Worm (Caenorhabditis elegans) whole organism, late embryonic: ENCODE measurements around the gene C04B4.1.
A peak's percentile ranks its signal among the peaks of the same experiment; 100 is the strongest.

Experiments used
- K09A11.1 ChIP-seq: sonication (generic microtip); optimal IDR thresholded peaks from 2 replicates; lab custom pipeline; 2017; ENCODE audit warnings: antibody characterized with exemption, mild to moderate bottlenecking, missing genetic modification characterization, missing compliant biosample characterization; ENCODE audit not compliant: insufficient read depth
- ahr-1 ChIP-seq: sonication (generic microtip); optimal IDR thresholded peaks from 2 replicates; lab custom pipeline; 2016; ENCODE audit warnings: missing genetic modification characterization, missing compliant biosample characterization
- ama-1 ChIP-seq: fragments of 150-350 bp; optimal IDR thresholded peaks from 2 replicates; lab custom pipeline; 2014
- ceh-18 ChIP-seq: sonication (generic microtip); optimal IDR thresholded peaks from 2 replicates; lab custom pipeline; 2016; ENCODE audit warnings: missing genetic modification characterization, missing compliant biosample characterization
- ceh-19 ChIP-seq: fragments of 200-800 bp; sonication (Bioruptor generic); optimal IDR thresholded peaks from 2 replicates; lab custom pipeline; 2018; ENCODE audit warnings: mild to moderate bottlenecking, missing genetic modification characterization, missing compliant biosample characterization
- ceh-22 ChIP-seq: sonication (generic microtip); optimal IDR thresholded peaks from 2 replicates; lab custom pipeline; 2017; ENCODE audit warnings: missing biosample characterization, missing genetic modification characterization
- ceh-24 ChIP-seq: sonication (generic microtip); optimal IDR thresholded peaks from 2 replicates; lab custom pipeline; 2016; ENCODE audit warnings: mild to moderate bottlenecking, missing genetic modification characterization, missing compliant biosample characterization
- ceh-30 ChIP-seq: fragments of 150-350 bp; optimal IDR thresholded peaks from 2 replicates; lab custom pipeline; 2014; ENCODE audit warnings: missing biosample characterization, missing genetic modification characterization
- ceh-34 ChIP-seq: sonication (generic microtip); optimal IDR thresholded peaks from 2 replicates; lab custom pipeline; 2016; ENCODE audit warnings: mild to moderate bottlenecking, missing genetic modification characterization, missing compliant biosample characterization
- ceh-6 ChIP-seq: fragments of 200-800 bp; sonication (Bioruptor generic); optimal IDR thresholded peaks from 2 replicates; lab custom pipeline; 2018; ENCODE audit warnings: mild to moderate bottlenecking, missing genetic modification characterization, missing compliant biosample characterization
- che-1 ChIP-seq: sonication (generic microtip); optimal IDR thresholded peaks from 2 replicates; lab custom pipeline; 2016; ENCODE audit warnings: mild to moderate bottlenecking, missing genetic modification characterization, missing compliant biosample characterization
- dmd-4 ChIP-seq: sonication (generic microtip); optimal IDR thresholded peaks from 2 replicates; lab custom pipeline; 2016; ENCODE audit warnings: borderline replicate concordance, missing genetic modification characterization, missing compliant biosample characterization
- dve-1 ChIP-seq: sonication (generic microtip); optimal IDR thresholded peaks from 2 replicates; lab custom pipeline; 2017; ENCODE audit warnings: antibody characterized with exemption, mild to moderate bottlenecking, missing genetic modification characterization, missing compliant biosample characterization
- fax-1 ChIP-seq: sonication (generic microtip); optimal IDR thresholded peaks from 2 replicates; lab custom pipeline; 2016; ENCODE audit warnings: missing genotype, missing genetic modification characterization, missing compliant biosample characterization
- hlh-15 ChIP-seq: sonication (generic microtip); optimal IDR thresholded peaks from 2 replicates; lab custom pipeline; 2016; ENCODE audit warnings: missing genetic modification characterization, missing compliant biosample characterization
- madf-2 ChIP-seq: sonication (generic microtip); optimal IDR thresholded peaks from 2 replicates; lab custom pipeline; 2017; ENCODE audit warnings: missing genetic modification characterization, missing compliant biosample characterization
- mec-3 ChIP-seq: sonication (generic microtip); optimal IDR thresholded peaks from 2 replicates; lab custom pipeline; 2016; ENCODE audit warnings: borderline replicate concordance, missing genetic modification characterization, missing compliant biosample characterization
- odd-2 ChIP-seq: sonication (generic microtip); optimal IDR thresholded peaks from 2 replicates; lab custom pipeline; 2017; ENCODE audit warnings: antibody characterized with exemption, mild to moderate bottlenecking, missing genetic modification characterization, missing compliant biosample characterization
- pat-9 ChIP-seq: fragments of 200-800 bp; sonication (Bioruptor generic); optimal IDR thresholded peaks from 2 replicates; lab custom pipeline; 2018; ENCODE audit warnings: mild to moderate bottlenecking, missing genetic modification characterization, moderate library complexity, missing compliant biosample characterization
- pha-2 ChIP-seq: sonication (generic microtip); optimal IDR thresholded peaks from 2 replicates; lab custom pipeline; 2017; ENCODE audit warnings: mild to moderate bottlenecking, missing genetic modification characterization, missing compliant biosample characterization
- pqm-1 ChIP-seq: sonication (generic microtip); optimal IDR thresholded peaks from 2 replicates; lab custom pipeline; 2016; ENCODE audit warnings: missing genetic modification characterization, missing compliant biosample characterization
- ref-2 ChIP-seq: sonication (generic microtip); optimal IDR thresholded peaks from 2 replicates; lab custom pipeline; 2016; ENCODE audit warnings: missing genetic modification characterization, missing compliant biosample characterization
- rnt-1 ChIP-seq: sonication (generic microtip); optimal IDR thresholded peaks from 2 replicates; lab custom pipeline; 2016; ENCODE audit warnings: missing genetic modification characterization, missing compliant biosample characterization
- sox-2 ChIP-seq: fragments of 200-800 bp; sonication (Bioruptor generic); IDR thresholded peaks from 2 replicates; pipeline ENCODE4 v1.3.6; 2022; ENCODE audit warnings: missing genetic modification reagents, missing genetic modification characterization, missing compliant biosample characterization
- sox-4 ChIP-seq: sonication (generic microtip); optimal IDR thresholded peaks from 2 replicates; lab custom pipeline; 2017; ENCODE audit warnings: mild to moderate bottlenecking, missing genetic modification characterization, inconsistent platforms, missing compliant biosample characterization
- tbx-2 ChIP-seq: sonication (generic microtip); optimal IDR thresholded peaks from 2 replicates; lab custom pipeline; 2016; ENCODE audit warnings: missing genetic modification characterization, missing compliant biosample characterization
- ttx-3 ChIP-seq: sonication (generic microtip); optimal IDR thresholded peaks from 2 replicates; lab custom pipeline; 2016; ENCODE audit warnings: missing genetic modification reagents, missing genetic modification characterization, missing compliant biosample characterization
- unc-3 ChIP-seq, 2 experiments: fragments of 200-800 bp in 1 of 2; sonication (Bioruptor generic) in 1 of 2; sonication (generic microtip) in 1 of 2; conservative IDR thresholded peaks in 1 of 2; optimal IDR thresholded peaks in 1 of 2; 2 replicates each; pipeline versions ENCODE4 v1.3.6 to Lab custom; 2016 to 2022; ENCODE audit warnings: missing compliant biosample characterization in 2 of 2, missing genetic modification characterization in 2 of 2, missing genetic modification reagents in 1 of 2
- unc-42 ChIP-seq: sonication (generic microtip); optimal IDR thresholded peaks from 2 replicates; lab custom pipeline; 2016; ENCODE audit warnings: missing genotype, missing genetic modification characterization, missing compliant biosample characterization
- ztf-16 ChIP-seq: sonication (generic microtip); optimal IDR thresholded peaks from 2 replicates; lab custom pipeline; 2017; ENCODE audit warnings: missing genetic modification characterization, missing compliant biosample characterization

C04B4.1 gene

DNA sequence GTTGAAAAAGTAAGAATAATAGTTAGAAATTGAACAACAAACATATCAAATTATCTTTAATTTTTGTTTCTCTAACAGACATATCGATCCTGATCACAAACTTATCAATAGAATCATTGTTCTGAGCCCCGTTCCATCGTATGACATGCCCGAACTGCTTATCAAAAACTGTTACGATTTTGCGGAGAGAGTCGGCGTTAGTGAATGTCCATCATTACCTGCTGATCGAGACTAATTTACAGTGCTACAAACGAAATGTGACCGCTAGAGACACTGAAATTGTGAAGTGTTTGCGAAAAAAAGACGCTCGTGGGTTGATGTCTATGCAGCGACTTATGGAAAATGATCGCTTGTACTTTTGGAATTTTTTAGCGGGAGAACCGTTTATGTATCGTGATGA is 37.7 kb upstream of the C04B4.1 start:
- no peak for TF ChIP-seq pat-9 (tag; lab: Kevin White, UChicago)
- no peak for TF ChIP-seq che-1
- no peak for TF ChIP-seq pqm-1 (tag; lab: Kevin White, UChicago)
- no peak for TF ChIP-seq ceh-6
- no peak for TF ChIP-seq dve-1 (tag; lab: Kevin White, UChicago)

DNA sequence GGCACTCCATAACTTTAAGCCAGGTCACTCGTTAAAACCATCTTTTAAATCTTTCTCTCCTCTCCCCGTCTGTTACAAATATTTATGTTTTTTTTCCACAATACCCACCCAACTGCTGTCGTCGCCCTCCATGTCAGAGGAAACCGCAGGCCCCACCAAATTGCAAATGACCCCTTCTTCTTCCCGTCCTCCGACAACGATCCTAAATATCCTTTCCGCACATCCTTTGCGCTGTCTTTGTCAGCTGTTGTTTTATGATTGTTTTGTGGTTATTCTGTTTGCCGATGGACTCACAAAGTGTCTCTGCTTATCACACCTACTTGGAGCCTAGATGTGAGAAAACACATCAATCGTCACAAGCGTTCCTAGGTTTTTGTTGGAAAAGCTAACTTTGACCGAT is 32.4 kb upstream of the C04B4.1 start:
- TF ChIP-seq ceh-30 (no peak), ceh-6 (no peak), rnt-1 (tag; lab: Kevin White, UChicago) (peak; percentile 40), madf-2 (no peak), dve-1 (tag; lab: Kevin White, UChicago) (no peak), hlh-15 (tag; lab: Kevin White, UChicago) (no peak), sox-2 (GFP tag; lab: Robert Waterston, UW) (no peak), ref-2 (tag; lab: Kevin White, UChicago) (no peak)

DNA sequence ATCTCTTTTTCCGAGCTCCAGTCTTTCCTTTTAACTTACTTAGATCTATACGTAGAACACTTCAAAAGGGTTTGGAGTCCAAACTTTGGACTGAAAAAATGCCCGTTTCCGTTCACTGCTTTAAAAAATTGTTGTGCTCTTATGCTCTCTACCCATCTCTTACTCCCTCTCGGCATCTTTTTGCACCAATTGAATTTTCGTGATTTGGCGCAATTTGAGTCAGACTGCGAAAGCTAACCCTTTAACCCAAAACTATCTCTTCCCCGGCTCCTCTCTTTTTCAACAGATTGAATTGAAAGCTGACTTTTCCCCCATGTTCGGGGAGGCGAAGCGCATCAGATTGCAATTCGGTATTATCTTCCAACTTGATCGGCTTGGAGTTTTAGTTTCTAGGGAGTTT is 28.4 kb upstream of the C04B4.1 start:
- no peak for TF ChIP-seq ahr-1
- TF ChIP-seq unc-42 (tag; lab: Kevin White, UChicago) = peak; percentile 45

DNA sequence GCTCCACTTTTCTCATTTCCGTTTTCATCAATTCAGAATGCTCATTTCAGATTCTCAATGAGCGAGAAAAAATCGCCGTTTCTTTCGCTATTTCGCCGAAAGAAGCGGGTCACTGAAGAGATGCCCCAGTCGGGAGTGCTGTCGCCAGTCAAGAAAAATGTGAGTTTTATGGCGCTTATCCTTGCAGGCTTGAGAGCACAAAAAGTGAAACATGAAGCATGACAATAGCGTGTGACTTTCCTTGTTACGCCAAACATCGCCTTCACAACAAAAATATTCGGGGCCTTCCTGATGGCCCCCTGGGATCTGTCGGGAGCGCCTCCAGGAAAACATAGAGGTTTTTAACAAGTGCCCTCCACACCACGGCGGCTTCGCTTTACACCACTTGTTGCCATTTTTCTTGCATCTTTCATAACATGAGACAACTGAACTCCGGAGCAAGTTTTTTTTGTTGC is 24.0 kb upstream of the C04B4.1 start, which contains the start of gene E01G6.2:
E01G6.2 (plus strand) TSS at position 51 of the 455 bp plus-strand sequence.
- TF ChIP-seq ceh-19 (GFP tag; lab: Kevin White, UChicago) (no peak), ztf-16 (tag; lab: Kevin White, UChicago) (no peak), unc-3 (GFP tag; conservative IDR thresholded peaks at IDR 0.05; lab: Robert Waterston, UW) (no peak), unc-3 (tag; optimal IDR thresholded peaks at IDR 0.05; lab: Kevin White, UChicago) (no peak)

DNA sequence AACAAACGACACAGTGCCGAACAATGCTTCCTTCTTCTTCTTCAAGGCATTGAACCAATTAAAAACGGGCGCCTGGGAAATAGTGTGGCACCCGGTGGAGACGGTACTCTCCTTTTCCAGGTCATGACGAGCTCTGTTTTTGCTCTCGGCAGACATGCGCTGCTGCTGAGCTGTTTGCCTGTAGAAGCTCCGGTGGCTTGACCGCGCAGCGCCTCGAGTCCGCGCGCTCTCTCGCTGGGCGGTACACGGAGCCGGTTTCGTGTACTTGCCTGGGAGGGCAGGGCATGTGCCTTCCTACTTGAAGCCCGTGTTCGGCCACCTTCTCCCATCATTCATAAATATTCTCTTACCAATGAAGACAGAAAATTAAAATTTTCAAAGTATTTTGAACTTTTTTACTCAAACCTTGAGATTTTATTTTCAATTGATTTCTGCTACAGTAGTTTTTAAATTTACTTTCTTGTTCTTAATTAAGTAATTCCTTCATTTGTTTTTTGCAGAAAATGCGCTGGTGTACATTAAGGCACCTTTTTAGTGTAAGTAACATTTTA is 20.1 kb upstream of the C04B4.1 start, which contains the start of gene E01G6.1:
E01G6.1 (plus strand) TSS at position 501 of the 551 bp plus-strand sequence.
- no peak for TF ChIP-seq ttx-3 (tag; lab: Kevin White, UChicago)
- no peak for TF ChIP-seq pha-2 (tag; lab: Kevin White, UChicago)
- TF ChIP-seq fax-1 (tag; lab: Kevin White, UChicago) = no peak
- TF ChIP-seq sox-2 (GFP tag; lab: Robert Waterston, UW) = no peak
- TF ChIP-seq ceh-34 = no peak
- no peak for TF ChIP-seq sox-4
- TF ChIP-seq odd-2 (tag; lab: Kevin White, UChicago) = no peak
- no peak for TF ChIP-seq ama-1
- no peak for TF ChIP-seq ceh-18 (tag; lab: Kevin White, UChicago)
- TF ChIP-seq tbx-2 (tag; lab: Kevin White, UChicago) = no peak
- no peak for TF ChIP-seq mec-3
- TF ChIP-seq unc-42 (tag; lab: Kevin White, UChicago) = no peak
- TF ChIP-seq madf-2 = no peak
- TF ChIP-seq ceh-22 (tag; lab: Kevin White, UChicago) = no peak
- TF ChIP-seq K09A11.1 (tag; lab: Kevin White, UChicago) = no peak
- TF ChIP-seq ref-2 (tag; lab: Kevin White, UChicago) = no peak

DNA sequence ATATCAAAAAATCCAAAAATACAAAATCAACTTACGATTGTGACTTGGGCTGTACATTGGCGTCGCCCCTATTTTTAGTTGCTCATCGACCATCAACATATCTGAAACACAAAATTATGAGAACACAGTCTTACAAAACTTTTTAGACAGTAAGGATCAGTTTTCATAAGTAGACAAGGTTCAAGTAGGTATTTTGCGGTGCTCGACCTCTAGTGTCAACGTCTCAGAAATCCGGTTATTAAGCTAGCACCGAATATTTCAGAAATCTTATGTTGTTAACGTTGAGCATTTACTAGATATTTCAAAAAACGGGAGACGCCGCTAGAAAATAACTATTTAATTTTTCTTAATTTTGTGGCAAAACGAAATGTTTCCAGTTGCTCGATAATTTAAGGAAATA is 9.7 kb upstream of the C04B4.1 start, which contains the start of gene otpl-8:
otpl-8 (minus strand) TSS at position 101 of the 400 bp plus-strand sequence.
- TF ChIP-seq ceh-24 (tag; lab: Kevin White, UChicago) (no peak), dmd-4 (tag; lab: Kevin White, UChicago) (no peak)
- TF ChIP-seq, all 69 proteins: peak for 0
